Worm (Caenorhabditis elegans) whole organism, L4/young adult: ENCODE data around the gene str-27.

ENCODE experiments used
- dao-5 ChIP-seq: sonication (generic microtip); optimal IDR thresholded peaks from 2 replicates; lab custom pipeline; 2016; ENCODE audit warnings: missing genotype, missing genetic modification characterization, moderate library complexity, missing compliant biosample characterization
- him-1 ChIP-seq: sonication (generic microtip); optimal IDR thresholded peaks from 2 replicates; lab custom pipeline; 2016; ENCODE audit warnings: missing genotype, missing genetic modification reagents, missing genetic modification characterization, missing compliant biosample characterization

DNA sequence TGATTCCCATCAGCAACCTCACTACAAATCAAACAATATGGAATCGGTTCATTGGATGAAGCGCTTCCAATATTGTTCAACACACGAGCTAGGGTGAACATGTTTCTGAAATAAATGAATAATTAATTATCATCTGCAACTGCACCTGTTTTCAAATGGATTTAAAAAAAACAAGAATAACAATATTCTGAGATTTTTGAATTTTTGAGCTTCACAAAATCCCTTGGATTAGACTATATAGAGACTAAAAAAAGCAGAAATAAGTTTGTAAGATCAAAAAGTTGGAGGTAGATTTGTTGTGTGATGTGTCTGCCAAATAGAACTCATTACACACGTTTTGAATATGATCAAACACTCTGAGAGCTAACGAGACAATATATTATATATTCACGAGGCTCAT, 35.8 kb downstream of the str-27 start, which contains the start of gene nhr-199:
- TF ChIP-seq him-1 (no peak), dao-5 (no peak)
